Worm (Caenorhabditis elegans): Measurements from ENCODE around the gene D1044.1.

The D1044.1 gene

ce11 chrIII:5566496-5566895 is 22.4 kb downstream of the D1044.1 start (continued):
- no peak for TF ChIP-seq ets-4 (GFP tag; optimal IDR thresholded peaks at IDR 0.05)
- no peak for TF ChIP-seq lag-1 (GFP tag; IDR thresholded peaks at IDR 0.05)

- no peak for TF ChIP-seq rec-8 (tag; optimal IDR thresholded peaks at IDR 0.05)
- TF ChIP-seq hmg-1.2 (GFP tag; IDR thresholded peaks at IDR 0.05) = no peak
- no peak for TF ChIP-seq ZK185.1 (tag; optimal IDR thresholded peaks at IDR 0.05; ENCODE audit: poor library complexity, severe bottlenecking)
- no peak for TF ChIP-seq hrde-1 (tag; optimal IDR thresholded peaks at IDR 0.05; ENCODE audit: borderline replicate concordance)
- 0 out of 2 replicates have a peak, but pooled peaks have one; percentile 12 for TF ChIP-seq aptf-3 (GFP tag; IDR thresholded peaks at IDR 0.05)
- no peak for TF ChIP-seq ztf-26 (tag; optimal IDR thresholded peaks at IDR 0.05)
- no peak for TF ChIP-seq snpc-4 (GFP tag; optimal IDR thresholded peaks at IDR 0.05)
- TF ChIP-seq snpc-4 (tag; optimal IDR thresholded peaks at IDR 0.05) = no peak
Measured at ce11 chrIII:5568265-5568664, 24.2 kb downstream of the D1044.1 start.

DNA sequence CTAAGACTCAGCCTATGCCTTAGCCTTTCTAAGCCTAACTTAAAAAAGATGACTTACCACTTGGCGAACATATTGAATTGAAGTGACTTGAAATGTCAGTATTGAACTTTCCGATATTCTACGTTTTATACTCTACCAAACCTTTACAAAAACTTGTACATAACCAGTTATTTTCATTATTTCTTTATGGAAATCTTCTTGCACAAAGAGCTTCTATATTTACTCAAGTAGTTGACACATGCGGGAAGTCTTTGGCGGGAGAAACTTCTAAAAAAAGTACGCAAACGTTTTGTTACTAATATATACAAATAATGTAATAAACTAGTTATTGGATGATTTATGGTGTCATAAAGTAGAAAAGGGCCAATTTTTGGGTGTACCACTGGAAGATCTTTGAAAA is 24.6 kb downstream of the D1044.1 start, which contains the start of gene nspb-12:
Gene nspb-12, minus strand, starts transcription at position 101 of the 400 bp plus-strand sequence.
- TF ChIP-seq F49E8.2 (tag; optimal IDR thresholded peaks at IDR 0.05; ENCODE audit: insufficient read depth) (no peak), dox-1 (GFP tag; IDR thresholded peaks at IDR 0.05) (no peak), chd-7 (tag; optimal IDR thresholded peaks at IDR 0.05) (no peak), K12H6.12 (tag; optimal IDR thresholded peaks at IDR 0.05) (no peak), snpc-4 (GFP tag; optimal IDR thresholded peaks at IDR 0.05) (no peak), snpc-4 (tag; optimal IDR thresholded peaks at IDR 0.05) (no peak), lin-35 (GFP tag; optimal IDR thresholded peaks at IDR 0.05) (no peak), lin-40 (tag; optimal IDR thresholded peaks at IDR 0.05) (no peak), sptf-2 (GFP tag; optimal IDR thresholded peaks at IDR 0.05) (no peak), ets-4 (GFP tag; optimal IDR thresholded peaks at IDR 0.05) (no peak)

ce11 chrIII:5570814-5571443 is 26.8 kb downstream of the D1044.1 start:
- TF ChIP-seq nhr-90 (tag; optimal IDR thresholded peaks at IDR 0.05) (no peak), nfya-1 (tag; optimal IDR thresholded peaks at IDR 0.05; ENCODE audit: borderline replicate concordance, insufficient read depth) (no peak), C06A6.2 (GFP tag; conservative IDR thresholded peaks at IDR 0.05) (no peak), die-1 (tag; optimal IDR thresholded peaks at IDR 0.05) (no peak), aptf-3 (GFP tag; IDR thresholded peaks at IDR 0.05) (no peak), Y95B8A.8 (GFP tag; IDR thresholded peaks at IDR 0.05) (no peak), B0019.2 (GFP tag; conservative IDR thresholded peaks at IDR 0.05) (no peak), F10E7.11 (tag; optimal IDR thresholded peaks at IDR 0.05) (no peak), lin-26 (GFP tag; IDR thresholded peaks at IDR 0.05) (no peak)

- no peak for TF ChIP-seq rpc-1 (optimal IDR thresholded peaks at IDR 0.05)
- no peak for TF ChIP-seq rpc-1 (tag; optimal IDR thresholded peaks at IDR 0.05)
- TF ChIP-seq lsl-1 (GFP tag; optimal IDR thresholded peaks at IDR 0.05) = no peak
- TF ChIP-seq T07F8.4 (tag; optimal IDR thresholded peaks at IDR 0.05) = no peak
- TF ChIP-seq Y95B8A.8 (GFP tag; IDR thresholded peaks at IDR 0.05) = no peak
- TF ChIP-seq rcor-1 (GFP tag; IDR thresholded peaks at IDR 0.05) = no peak
Measured at ce11 chrIII:5572806-5573205, 28.7 kb downstream of the D1044.1 start.

Data from whole organism, young adult.